Worm (Caenorhabditis elegans) whole organism, young adult: Measurements from ENCODE around the gene C17H11.2.

Experiments
- F22D6.2 ChIP-seq: sonication (generic microtip); optimal IDR thresholded peaks from 2 replicates; lab custom pipeline; 2016; ENCODE audit warnings: mild to moderate bottlenecking, missing genetic modification characterization, missing compliant biosample characterization
- T07F8.4 ChIP-seq: sonication (generic microtip); optimal IDR thresholded peaks from 2 replicates; lab custom pipeline; 2016; ENCODE audit warnings: mild to moderate bottlenecking, missing genetic modification characterization, moderate library complexity, missing compliant biosample characterization
- aptf-3 ChIP-seq: fragments of 200-800 bp; sonication (Bioruptor generic); IDR thresholded peaks from 2 replicates; pipeline ENCODE4 v1.3.6; 2022; ENCODE audit warnings: missing genetic modification characterization, missing compliant biosample characterization
- dpff-1 ChIP-seq: sonication (generic microtip); optimal IDR thresholded peaks from 2 replicates; lab custom pipeline; 2017; ENCODE audit warnings: mild to moderate bottlenecking, missing genetic modification characterization, missing compliant biosample characterization
- nhr-120 ChIP-seq: fragments of 200-800 bp; sonication (Bioruptor generic); IDR thresholded peaks from 2 replicates; pipeline ENCODE4 v1.3.6; 2022; ENCODE audit warnings: missing genetic modification characterization, missing compliant biosample characterization
- pha-4 ChIP-seq: fragments of 150-350 bp; sonication (generic microtip); optimal IDR thresholded peaks from 2 replicates; lab custom pipeline; 2014; ENCODE audit warnings: missing biosample characterization, missing genetic modification reagents, missing genetic modification characterization

DNA sequence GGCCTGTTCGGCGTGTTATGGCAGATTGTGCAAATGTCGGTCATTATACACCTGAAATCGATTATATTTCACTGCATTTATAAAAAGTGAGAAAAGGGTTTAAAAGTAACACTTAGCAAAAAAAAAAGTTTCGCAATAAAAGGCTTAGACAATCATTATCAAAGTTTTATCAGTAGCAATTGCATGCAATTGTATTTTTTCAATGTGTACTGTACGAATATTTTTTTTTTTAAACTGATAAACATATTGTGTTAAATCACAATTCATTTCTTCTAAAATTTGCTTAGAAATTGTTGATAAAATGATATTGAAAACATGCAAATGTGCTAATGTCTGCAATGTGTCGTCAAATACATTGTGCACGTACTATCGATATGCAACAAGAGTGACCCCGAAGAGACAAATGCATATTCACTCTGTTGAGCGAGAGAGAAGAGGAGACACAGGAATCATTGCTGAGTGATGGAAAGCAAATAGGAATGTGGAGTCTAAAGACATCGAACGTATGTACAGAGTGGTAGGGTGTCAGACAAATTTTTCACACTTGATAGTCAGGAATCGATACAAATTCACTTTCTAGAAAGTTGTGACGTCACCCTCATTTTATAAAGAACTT is 33.3 kb upstream of the C17H11.2 start, which contains the start of gene C02B8.6:
- no peak for TF ChIP-seq T07F8.4 (tag; lab: Kevin White, UChicago)
- TF ChIP-seq F22D6.2, result no peak
- TF ChIP-seq nhr-120, result no peak
- TF ChIP-seq dpff-1, result no peak
- TF ChIP-seq pha-4 (tag; lab: Kevin White, UChicago), result no peak
- no peak for TF ChIP-seq aptf-3
